Fruit fly (Drosophila melanogaster): ENCODE data around the gene Rbsn-5.
A peak's percentile ranks its signal among the peaks of the same experiment; 100 is the strongest.

Gene Rbsn-5

DNA sequence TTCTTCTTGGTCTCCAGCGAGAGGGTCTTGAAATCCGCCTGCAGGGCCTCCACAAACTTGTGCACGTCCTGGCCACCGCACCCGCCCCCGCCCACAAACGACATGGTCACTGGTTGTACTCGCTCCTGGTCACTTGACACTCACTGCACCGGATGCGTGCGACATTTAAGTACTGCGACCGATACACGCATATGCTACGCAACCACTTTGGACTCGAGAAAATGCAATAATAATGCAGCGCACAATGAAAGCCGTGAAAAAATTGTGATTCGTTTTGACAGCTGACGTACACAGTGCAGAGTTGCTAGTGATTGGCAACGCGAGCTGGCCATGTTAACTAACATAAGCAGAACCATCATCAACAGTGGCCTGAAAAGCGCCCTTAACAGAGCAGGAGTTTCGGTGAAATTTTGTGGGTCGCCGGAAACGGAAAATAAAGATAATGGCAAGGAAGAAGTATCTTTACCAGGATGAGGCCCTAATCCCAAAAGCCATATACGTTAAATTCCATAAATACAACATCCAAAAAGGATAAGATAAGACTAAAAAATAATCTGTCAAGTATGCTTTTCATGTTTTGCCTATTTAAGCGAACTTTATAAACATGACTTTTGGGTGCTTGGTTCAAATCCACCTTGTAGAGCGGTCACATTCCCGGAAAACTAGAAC is 35.8 kb upstream of the Rbsn-5 start, which contains the start of the genes mon2 and CG8673 (continued):
- TF ChIP-seq trh (GFP tag; optimal IDR thresholded peaks at IDR 0.05): no peak
- no peak for TF ChIP-seq CG12942 (GFP tag; optimal IDR thresholded peaks at IDR 0.05)
- TF ChIP-seq CG7786 (GFP tag; optimal IDR thresholded peaks at IDR 0.05): no peak
- TF ChIP-seq Bteb2 (GFP tag; optimal IDR thresholded peaks at IDR 0.05): no peak
- TF ChIP-seq sc (optimal IDR thresholded peaks at IDR 0.05): no peak
- TF ChIP-seq sc (GFP tag; optimal IDR thresholded peaks at IDR 0.05): no peak
- TF ChIP-seq CG18262 (tag; optimal IDR thresholded peaks at IDR 0.05): no peak
- TF ChIP-seq CG4854 (GFP tag; optimal IDR thresholded peaks at IDR 0.05): peak; percentile 63
- TF ChIP-seq tx (GFP tag; optimal IDR thresholded peaks at IDR 0.05): no peak
- no peak for TF ChIP-seq CG10366 (GFP tag; IDR thresholded peaks at IDR 0.05)
- TF ChIP-seq nom (GFP tag; optimal IDR thresholded peaks at IDR 0.05): peak; percentile 2
- TF ChIP-seq fu2 (GFP tag; optimal IDR thresholded peaks at IDR 0.05): no peak
- TF ChIP-seq tio (GFP tag; optimal IDR thresholded peaks at IDR 0.05): no peak
- no peak for TF ChIP-seq Sin3A (optimal IDR thresholded peaks at IDR 0.05)
- TF ChIP-seq CG1792 (GFP tag; optimal IDR thresholded peaks at IDR 0.05): no peak
- no peak for TF ChIP-seq CG10321 (GFP tag; IDR thresholded peaks at IDR 0.05)
- TF ChIP-seq Asciz (GFP tag; optimal IDR thresholded peaks at IDR 0.05): no peak
- no peak for TF ChIP-seq gcm2 (GFP tag; optimal IDR thresholded peaks at IDR 0.05)

DNA sequence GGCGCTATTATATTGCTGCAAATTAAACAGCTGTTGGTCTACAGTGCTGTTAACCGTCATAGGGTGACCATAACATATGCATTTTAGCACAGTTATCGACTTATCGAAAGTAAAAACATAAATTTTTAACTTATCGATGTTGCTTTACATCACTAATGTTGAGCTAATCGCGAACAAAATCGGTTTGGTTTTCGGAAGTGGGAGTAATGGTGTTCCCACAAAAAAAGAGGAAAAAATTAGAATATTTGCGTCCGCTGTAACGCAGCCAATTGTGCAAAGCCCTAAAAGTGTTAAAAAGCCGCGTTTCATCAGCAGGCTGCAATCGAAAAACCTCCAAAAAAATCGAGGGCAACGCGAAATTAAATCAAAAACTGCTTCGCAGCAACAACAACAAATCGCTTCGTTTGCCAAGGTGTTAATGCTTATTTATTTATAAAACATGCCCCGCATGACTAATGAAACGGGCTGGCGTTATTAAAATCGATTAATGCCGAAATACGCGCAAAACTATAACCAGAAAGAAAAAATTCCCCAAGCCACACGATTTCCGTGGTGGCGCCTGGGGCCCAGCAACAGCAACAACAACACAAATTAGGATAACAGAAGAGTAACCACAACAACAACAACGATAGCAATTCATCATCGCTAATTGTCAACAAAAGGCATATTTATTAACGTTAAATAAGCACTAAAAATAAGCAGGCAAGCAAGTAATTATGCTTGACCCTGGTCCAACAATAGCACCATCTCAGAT is 32.6 kb upstream of the Rbsn-5 start, which contains the start of the genes CG12375 and CG8668:
TSS of gene CG12375 (minus strand) at position 42 of the 754 bp plus-strand sequence.
TSS of gene CG8668 (plus strand) at position 153 of the 754 bp plus-strand sequence.
- peak; percentile 37 for TF ChIP-seq CG10267 (tag; optimal IDR thresholded peaks at IDR 0.05)
- peak in 1 of 3 experiments; percentile 15 for TF ChIP-seq Stat92E (GFP tag; optimal IDR thresholded peaks at IDR 0.05)
- TF ChIP-seq CG14860 (GFP tag; IDR thresholded peaks at IDR 0.05; ENCODE audit: partially characterized antibody): peak; percentile 58; the same call in 2 of the 3 replicates
- TF ChIP-seq pfk (GFP tag; optimal IDR thresholded peaks at IDR 0.05): no peak
- TF ChIP-seq Bgb (GFP tag; IDR thresholded peaks at IDR 0.05; ENCODE audit: partially characterized antibody): peak; percentile 87
- TF ChIP-seq Rfx (GFP tag; IDR thresholded peaks at IDR 0.05): peak; percentile 28; the same call in 1 of the 2 replicates
- TF ChIP-seq CG1529 (GFP tag; optimal IDR thresholded peaks at IDR 0.05): no peak
- peak; percentile 7 for TF ChIP-seq CG9797 (GFP tag; optimal IDR thresholded peaks at IDR 0.05)
- no peak for TF ChIP-seq CG12744 (GFP tag; optimal IDR thresholded peaks at IDR 0.05)
- no peak for TF ChIP-seq CG18599 (GFP tag; optimal IDR thresholded peaks at IDR 0.05)
- TF ChIP-seq TFAM (GFP tag; optimal IDR thresholded peaks at IDR 0.05): no peak
- no peak for TF ChIP-seq kni (GFP tag; optimal IDR thresholded peaks at IDR 0.05)
- TF ChIP-seq Jarid2 (GFP tag; optimal IDR thresholded peaks at IDR 0.05): peak; percentile 48
- peak; percentile 89 for TF ChIP-seq CG4360 (GFP tag; IDR thresholded peaks at IDR 0.05)
- no peak for TF ChIP-seq CG11398 (GFP tag; optimal IDR thresholded peaks at IDR 0.05)
- no peak for TF ChIP-seq wek (GFP tag; optimal IDR thresholded peaks at IDR 0.05)
- TF ChIP-seq CG1603 (tag; optimal IDR thresholded peaks at IDR 0.05): no peak
- no peak for TF ChIP-seq Doc2 (GFP tag; IDR thresholded peaks at IDR 0.05)
- TF ChIP-seq Eip74EF (GFP tag; optimal IDR thresholded peaks at IDR 0.05): peak in 1 of 2 experiments; percentile 15
- peak; percentile 83 for TF ChIP-seq Opbp (GFP tag; IDR thresholded peaks at IDR 0.05; ENCODE audit: partially characterized antibody)
- no peak for TF ChIP-seq CG17912 (GFP tag; optimal IDR thresholded peaks at IDR 0.05)
- 0 out of 3 replicates have a peak, but pooled peaks have one; percentile 11 for TF ChIP-seq CG11695 (GFP tag; IDR thresholded peaks at IDR 0.05)
- peak; percentile 22 for TF ChIP-seq gro (GFP tag; optimal IDR thresholded peaks at IDR 0.05)
- TF ChIP-seq CG17186 (GFP tag; optimal IDR thresholded peaks at IDR 0.05): peak; percentile 18
- TF ChIP-seq CTCF (GFP tag; optimal IDR thresholded peaks at IDR 0.05): peak; percentile 22
- TF ChIP-seq Chrac-16 (GFP tag; optimal IDR thresholded peaks at IDR 0.05): no peak
- TF ChIP-seq CG3407 (GFP tag; optimal IDR thresholded peaks at IDR 0.05): no peak
- TF ChIP-seq CG13296 (GFP tag; optimal IDR thresholded peaks at IDR 0.05): peak; percentile 13
- TF ChIP-seq CG13624 (GFP tag; optimal IDR thresholded peaks at IDR 0.05): peak; percentile 28
- peak; percentile 58; the same call in 2 of the 3 replicates for TF ChIP-seq ci (GFP tag; IDR thresholded peaks at IDR 0.05)
- no peak for TF ChIP-seq bowl (GFP tag; IDR thresholded peaks at IDR 0.05)

All from whole organism, embryonic.